Worm (Caenorhabditis elegans): ENCODE measurements around the gene F21H12.3.

- no peak for TF ChIP-seq W03F9.2 (tag; optimal IDR thresholded peaks at IDR 0.05)
- TF ChIP-seq him-1 (tag; optimal IDR thresholded peaks at IDR 0.05): no peak
- TF ChIP-seq dao-5 (tag; optimal IDR thresholded peaks at IDR 0.05): no peak
These were observed 40.8 kb downstream of the F21H12.3 start, which contains the start of gene C29H12.2 for ce11 chrII:6123513-6123912.
